Worm (Caenorhabditis elegans) whole organism, L1 larva: ENCODE measurements around the gene heh-1.

ENCODE experiments used
- C16A3.4 ChIP-seq: fragments of 150-350 bp; optimal IDR thresholded peaks from 2 replicates; lab custom pipeline; 2014; ENCODE audit warnings: missing biosample characterization, missing genetic modification characterization
- C34B4.2 ChIP-seq: sonication (generic microtip); optimal IDR thresholded peaks from 2 replicates; lab custom pipeline; 2017; ENCODE audit warnings: mild to moderate bottlenecking, missing genetic modification characterization, missing compliant biosample characterization
- Y116A8C.19 ChIP-seq: sonication (generic microtip); optimal IDR thresholded peaks from 2 replicates; lab custom pipeline; 2016; ENCODE audit warnings: missing compliant biosample characterization, missing genetic modification characterization, borderline replicate concordance
- aha-1 ChIP-seq: fragments of 150-350 bp; optimal IDR thresholded peaks from 2 replicates; lab custom pipeline; 2014; ENCODE audit warnings: missing biosample characterization, missing genetic modification characterization
- alr-1 ChIP-seq: fragments of 200-800 bp; sonication (Bioruptor generic); optimal IDR thresholded peaks from 2 replicates; lab custom pipeline; 2018; ENCODE audit warnings: borderline replicate concordance, mild to moderate bottlenecking, missing genetic modification characterization, missing compliant biosample characterization
- ama-1 ChIP-seq: fragments of 150-350 bp; optimal IDR thresholded peaks from 2 replicates; lab custom pipeline; 2014
- ceh-8 ChIP-seq: fragments of 200-800 bp; sonication (Bioruptor generic); optimal IDR thresholded peaks from 2 replicates; lab custom pipeline; 2018; ENCODE audit warnings: mild to moderate bottlenecking, missing genetic modification characterization, moderate library complexity, missing compliant biosample characterization
- ceh-88 ChIP-seq: fragments of 200-800 bp; sonication (Bioruptor generic); IDR thresholded peaks from 2 replicates; pipeline ENCODE4 v1.3.6; 2022; ENCODE audit warnings: missing genetic modification characterization, missing compliant biosample characterization
- dpl-1 ChIP-seq, 3 experiments: fragments of 150-350 bp in 2 of 3; sonication (generic microtip) in 1 of 3; optimal IDR thresholded peaks; 2 replicates each; lab custom pipeline; 2014 to 2017; ENCODE audit warnings: missing biosample characterization in 3 of 3, missing genetic modification characterization in 3 of 3, missing genetic modification reagents in 3 of 3
- dsc-1 ChIP-seq: sonication (generic microtip); optimal IDR thresholded peaks from 2 replicates; lab custom pipeline; 2016; ENCODE audit warnings: mild to moderate bottlenecking, missing genetic modification characterization, missing compliant biosample characterization
- efl-1 ChIP-seq, 4 experiments: fragments of 150-350 bp; optimal IDR thresholded peaks in 3 of 4; peaks in 1 of 4; 1 replicate in 1 of 4; 2 replicates in 3 of 4; lab custom pipeline; 2014; ENCODE audit warnings: missing biosample characterization in 2 of 4, missing genetic modification characterization in 2 of 4, missing genetic modification reagents in 2 of 4
- elt-2 ChIP-seq: sonication (generic microtip); optimal IDR thresholded peaks from 2 replicates; lab custom pipeline; 2016; ENCODE audit warnings: missing genetic modification characterization, mild to moderate bottlenecking, inconsistent platforms, missing compliant biosample characterization, missing genetic modification reagents
- elt-3 ChIP-seq, 6 experiments: fragments of 150-350 bp in 1 of 6; sonication (generic microtip); optimal IDR thresholded peaks; 2 replicates each; lab custom pipeline; 2017 to 2018; ENCODE audit warnings: missing biosample characterization in 6 of 6, missing genetic modification characterization in 6 of 6, inconsistent platforms in 1 of 6
- fkh-8 ChIP-seq: sonication (generic microtip); optimal IDR thresholded peaks from 2 replicates; lab custom pipeline; 2016; ENCODE audit warnings: mild to moderate bottlenecking, missing genetic modification characterization, missing compliant biosample characterization
- fos-1 ChIP-seq: fragments of 150-350 bp; optimal IDR thresholded peaks from 2 replicates; lab custom pipeline; 2014; ENCODE audit warnings: missing biosample characterization, missing genetic modification characterization
- hlh-17 ChIP-seq: fragments of 200-800 bp; sonication (Bioruptor generic); optimal IDR thresholded peaks from 2 replicates; lab custom pipeline; 2018; ENCODE audit warnings: missing genetic modification characterization, mild to moderate bottlenecking, missing compliant biosample characterization, moderate library complexity, borderline replicate concordance
- jun-1 ChIP-seq: fragments of 150-350 bp; optimal IDR thresholded peaks from 2 replicates; lab custom pipeline; 2014; ENCODE audit warnings: missing biosample characterization, missing genetic modification reagents, missing genetic modification characterization
- lin-14 ChIP-seq: fragments of 200-800 bp; sonication (Bioruptor generic); optimal IDR thresholded peaks from 2 replicates; lab custom pipeline; 2018; ENCODE audit warnings: mild to moderate bottlenecking, missing genetic modification characterization, moderate library complexity, missing compliant biosample characterization
- lin-35 ChIP-seq, 2 experiments: fragments of 150-350 bp; optimal IDR thresholded peaks; 2 replicates each; lab custom pipeline; 2014; ENCODE audit warnings: missing biosample characterization in 2 of 2, missing genetic modification characterization in 2 of 2, missing genetic modification reagents in 2 of 2
- lin-39 ChIP-seq: fragments of 150-350 bp; optimal IDR thresholded peaks from 2 replicates; lab custom pipeline; 2014; ENCODE audit warnings: missing biosample characterization, missing genetic modification reagents, missing genetic modification characterization
- lsy-2 ChIP-seq, 2 experiments: fragments of 150-350 bp; optimal IDR thresholded peaks; 2 replicates each; lab custom pipeline; 2014; ENCODE audit warnings: missing biosample characterization in 2 of 2, missing genetic modification characterization in 2 of 2
- mdl-1 ChIP-seq, 2 experiments: fragments of 150-350 bp; optimal IDR thresholded peaks; 2 replicates each; lab custom pipeline; 2014 to 2017; ENCODE audit warnings: missing biosample characterization in 2 of 2, missing genetic modification characterization in 2 of 2, inconsistent platforms in 1 of 2
- mef-2 ChIP-seq: fragments of 150-350 bp; optimal IDR thresholded peaks from 2 replicates; lab custom pipeline; 2014; ENCODE audit warnings: missing biosample characterization, missing genetic modification characterization
- nhr-19 ChIP-seq: fragments of 200-800 bp; sonication (Bioruptor generic); conservative IDR thresholded peaks from 2 replicates; pipeline ENCODE4 v1.3.6; 2022; ENCODE audit warnings: missing genetic modification characterization, missing compliant biosample characterization
- nhr-20 ChIP-seq: sonication (generic microtip); optimal IDR thresholded peaks from 2 replicates; lab custom pipeline; 2016; ENCODE audit warnings: mild to moderate bottlenecking, missing genetic modification characterization, missing compliant biosample characterization
- nhr-237 ChIP-seq: fragments of 150-350 bp; optimal IDR thresholded peaks from 2 replicates; lab custom pipeline; 2014; ENCODE audit warnings: missing biosample characterization, missing genetic modification characterization
- nhr-28 ChIP-seq: fragments of 150-350 bp; optimal IDR thresholded peaks from 2 replicates; lab custom pipeline; 2014; ENCODE audit warnings: missing biosample characterization, missing genetic modification characterization
- nhr-71 ChIP-seq: sonication (generic microtip); optimal IDR thresholded peaks from 2 replicates; lab custom pipeline; 2016; ENCODE audit warnings: mild to moderate bottlenecking, missing genetic modification characterization, moderate library complexity, missing compliant biosample characterization
- nhr-85 ChIP-seq: sonication (generic microtip); peaks from one replicate; lab custom pipeline; 2016; ENCODE audit warnings: missing genetic modification characterization, inconsistent platforms, missing compliant biosample characterization
- pag-3 ChIP-seq: sonication (generic microtip); optimal IDR thresholded peaks from 2 replicates; lab custom pipeline; 2017; ENCODE audit warnings: missing genetic modification characterization, mild to moderate bottlenecking, missing compliant biosample characterization, antibody characterized with exemption, borderline replicate concordance; ENCODE audit not compliant: insufficient read depth
- rnt-1 ChIP-seq: sonication (generic microtip); optimal IDR thresholded peaks from 2 replicates; lab custom pipeline; 2016; ENCODE audit warnings: mild to moderate bottlenecking, missing genetic modification characterization, moderate library complexity, missing compliant biosample characterization
- skn-1 ChIP-seq: fragments of 150-350 bp; optimal IDR thresholded peaks from 2 replicates; lab custom pipeline; 2014; ENCODE audit warnings: missing biosample characterization, missing genetic modification characterization
- snu-23 ChIP-seq: sonication (generic microtip); optimal IDR thresholded peaks from 2 replicates; lab custom pipeline; 2016; ENCODE audit warnings: missing genetic modification characterization, missing compliant biosample characterization
- sptf-1 ChIP-seq: fragments of 150-350 bp; optimal IDR thresholded peaks from 2 replicates; lab custom pipeline; 2014; ENCODE audit warnings: missing biosample characterization, missing genetic modification characterization
- sup-37 ChIP-seq: fragments of 200-800 bp; sonication (Bioruptor generic); optimal IDR thresholded peaks from 2 replicates; lab custom pipeline; 2018; ENCODE audit warnings: mild to moderate bottlenecking, missing genetic modification characterization, missing compliant biosample characterization
- swsn-7 ChIP-seq: sonication (generic microtip); optimal IDR thresholded peaks from 2 replicates; lab custom pipeline; 2016; ENCODE audit warnings: missing genetic modification characterization, missing compliant biosample characterization
- tbx-2 ChIP-seq: sonication (generic microtip); optimal IDR thresholded peaks from 2 replicates; lab custom pipeline; 2016; ENCODE audit warnings: missing genetic modification characterization, missing compliant biosample characterization
- unc-62 ChIP-seq: fragments of 150-350 bp; optimal IDR thresholded peaks from 2 replicates; lab custom pipeline; 2014; ENCODE audit warnings: missing biosample characterization, missing genetic modification reagents, missing genetic modification characterization
- unc-98 ChIP-seq: fragments of 200-800 bp; sonication (Bioruptor generic); IDR thresholded peaks from 2 replicates; pipeline ENCODE4 v1.3.6; 2022; ENCODE audit warnings: missing genetic modification characterization, missing compliant biosample characterization
- zip-4 ChIP-seq: fragments of 200-800 bp; sonication (Bioruptor generic); optimal IDR thresholded peaks from 2 replicates; lab custom pipeline; 2018; ENCODE audit warnings: mild to moderate bottlenecking, missing genetic modification characterization, moderate library complexity, missing compliant biosample characterization

Gene heh-1

DNA sequence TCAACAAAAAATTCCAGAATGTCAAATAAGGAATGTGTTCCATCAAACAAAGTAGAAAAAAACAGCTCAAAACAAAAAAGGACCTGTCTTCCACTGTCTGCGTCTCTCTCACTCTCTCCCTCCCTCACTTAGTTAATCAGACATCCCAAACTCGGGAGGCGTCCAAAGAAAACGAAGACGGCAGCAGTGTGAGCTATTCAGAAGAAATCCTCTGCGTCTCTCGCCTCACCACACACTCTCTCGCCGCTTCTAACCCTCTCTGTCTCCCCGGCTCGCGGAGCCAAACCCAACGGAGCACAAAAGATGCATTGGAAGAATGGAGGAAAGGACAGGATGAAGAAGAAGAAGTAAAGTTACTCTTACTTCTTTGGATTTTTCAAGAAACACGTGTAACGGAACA, 21.0 kb upstream of the heh-1 start (continued):
- no peak for TF ChIP-seq zip-4 (GFP tag; lab: Kevin White, UChicago)
- no peak for TF ChIP-seq nhr-19 (GFP tag; lab: Robert Waterston, UW)
- no peak for TF ChIP-seq C34B4.2 (tag; lab: Kevin White, UChicago)
- peak; percentile 37 to 44 for TF ChIP-seq efl-1 (optimal IDR thresholded peaks at IDR 0.05; lab: Kevin White, UChicago)
- no peak for TF ChIP-seq efl-1 (GFP tag; optimal IDR thresholded peaks at IDR 0.05 in 1 of 2; lab: Kevin White, UChicago)
- no peak for TF ChIP-seq mdl-1 (tag; optimal IDR thresholded peaks at IDR 0.05; lab: Kevin White, UChicago)
- peak; percentile 50 for TF ChIP-seq swsn-7 (tag; lab: Kevin White, UChicago)
- peak in 1 of 3 experiments; percentile 15 for TF ChIP-seq dpl-1 (GFP tag; optimal IDR thresholded peaks at IDR 0.05; lab: Kevin White, UChicago)
- TF ChIP-seq lsy-2 (tag; optimal IDR thresholded peaks at IDR 0.05; lab: Kevin White, UChicago), result peak; percentile 29 to 51
- TF ChIP-seq hlh-17 (GFP tag; lab: Kevin White, UChicago), result no peak
- no peak for TF ChIP-seq nhr-20 (tag; lab: Kevin White, UChicago)
- no peak for TF ChIP-seq nhr-237 (tag; lab: Kevin White, UChicago)
- no peak for TF ChIP-seq lin-35 (GFP tag; optimal IDR thresholded peaks at IDR 0.05; lab: Kevin White, UChicago)
- peak; percentile 1 for TF ChIP-seq dsc-1
- TF ChIP-seq snu-23 (GFP tag; lab: Kevin White, UChicago), result peak; percentile 33
- peak; percentile 68 for TF ChIP-seq fkh-8 (tag; lab: Kevin White, UChicago)
- no peak for TF ChIP-seq sup-37 (GFP tag; lab: Kevin White, UChicago)
- no peak for TF ChIP-seq unc-98 (GFP tag; lab: Robert Waterston, UW)
- no peak for TF ChIP-seq mef-2 (tag; lab: Kevin White, UChicago)
- no peak for TF ChIP-seq Y116A8C.19 (tag; lab: Kevin White, UChicago)
- TF ChIP-seq alr-1 (tag; lab: Kevin White, UChicago), result no peak
- no peak for TF ChIP-seq sptf-1
- TF ChIP-seq nhr-85 (tag; lab: Kevin White, UChicago), result no peak
- no peak for TF ChIP-seq ceh-88 (GFP tag; lab: Robert Waterston, UW)

DNA sequence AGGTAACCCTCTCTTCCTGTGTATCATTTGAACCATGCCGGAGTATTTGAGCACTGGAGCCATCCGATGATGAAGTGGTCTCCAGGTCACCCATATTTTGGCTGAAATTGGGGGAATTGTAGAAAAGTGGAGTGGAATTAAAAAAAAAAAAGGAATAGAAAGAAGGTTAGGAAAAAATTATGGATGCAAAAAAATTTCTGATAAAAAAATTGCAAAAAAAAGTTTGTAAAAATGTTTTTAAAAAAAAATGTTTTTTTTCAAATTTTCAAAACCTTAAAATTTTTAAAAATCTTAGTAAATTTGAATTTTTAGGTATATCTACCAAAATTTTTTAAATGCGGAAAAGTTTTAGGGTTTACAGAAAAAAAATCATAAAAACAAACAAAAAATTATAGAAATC, 19.7 kb upstream of the heh-1 start, which contains the start of gene frm-8:
Gene frm-8, minus strand, starts transcription at position 101 of the 400 bp plus-strand sequence.
- TF ChIP-seq elt-2 (tag; lab: Kevin White, UChicago) (no peak), aha-1 (tag; lab: Kevin White, UChicago) (no peak)

DNA sequence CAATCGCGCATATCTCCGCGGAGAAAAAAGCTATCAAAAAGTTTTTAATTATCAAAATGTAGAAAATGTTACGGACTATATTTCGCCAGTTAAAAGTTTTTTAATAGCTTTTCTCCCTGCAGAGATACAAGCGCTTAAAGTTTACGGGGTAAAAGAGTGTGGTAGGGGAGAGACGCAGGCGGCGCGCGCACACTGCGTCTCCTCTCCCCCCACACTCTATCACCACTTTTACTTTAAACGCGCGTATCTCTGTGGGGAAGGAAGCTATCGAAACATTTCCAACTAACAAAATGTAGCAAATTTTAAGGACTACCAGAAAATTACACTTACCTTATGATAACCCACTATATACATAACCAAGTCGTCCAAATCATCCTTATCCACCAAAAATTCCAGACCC, 4.3 kb upstream of the heh-1 start:
- TF ChIP-seq nhr-237 (tag; lab: Kevin White, UChicago), result no peak
- TF ChIP-seq unc-62, result no peak
- TF ChIP-seq efl-1 (optimal IDR thresholded peaks at IDR 0.05; lab: Kevin White, UChicago), result no peak
- peak in 1 of 2 experiments; percentile 57 for TF ChIP-seq efl-1 (GFP tag; optimal IDR thresholded peaks at IDR 0.05 in 1 of 2; lab: Kevin White, UChicago)
- TF ChIP-seq C16A3.4 (tag; lab: Kevin White, UChicago), result no peak
- TF ChIP-seq, all 84 proteins: peak for 1

DNA sequence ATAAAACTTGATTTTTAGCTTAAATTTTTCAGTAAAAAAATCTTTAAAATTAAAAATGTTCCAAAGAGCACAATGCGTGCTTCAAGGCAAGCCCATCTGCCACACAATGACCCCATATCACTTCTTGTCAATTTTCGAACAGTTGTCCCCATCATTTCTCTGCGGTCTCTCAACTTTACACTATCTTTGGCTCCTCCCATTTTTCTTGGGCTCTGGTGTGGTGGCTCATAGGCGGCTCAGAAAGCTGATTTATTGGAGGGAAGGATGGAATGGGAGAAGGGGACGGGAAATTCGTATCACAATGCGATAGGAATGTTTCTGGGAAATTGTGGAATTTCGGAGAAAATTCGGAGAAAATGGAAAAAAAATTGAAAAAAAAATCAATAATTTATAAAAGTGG, 1.2 kb upstream of the heh-1 start:
- TF ChIP-seq lsy-2 (tag; optimal IDR thresholded peaks at IDR 0.05; lab: Kevin White, UChicago), result peak in 1 of 2 experiments; percentile 10
- no peak for TF ChIP-seq jun-1 (tag; lab: Kevin White, UChicago)
- no peak for TF ChIP-seq ceh-8 (GFP tag; lab: Kevin White, UChicago)
- TF ChIP-seq nhr-85 (tag; lab: Kevin White, UChicago), result no peak
- TF ChIP-seq skn-1 (tag; lab: Kevin White, UChicago), result no peak
- peak; percentile 36 for TF ChIP-seq snu-23 (GFP tag; lab: Kevin White, UChicago)
- TF ChIP-seq elt-3 (tag; optimal IDR thresholded peaks at IDR 0.05; lab: Kevin White, UChicago), result no peak
- TF ChIP-seq zip-4 (GFP tag; lab: Kevin White, UChicago), result no peak
- TF ChIP-seq pag-3 (tag; lab: Kevin White, UChicago), result peak; percentile 16
- TF ChIP-seq ama-1 (lab: Kevin White, UChicago), result no peak
- TF ChIP-seq lin-39 (tag; lab: Kevin White, UChicago), result peak; percentile 21
- TF ChIP-seq nhr-71 (tag; lab: Kevin White, UChicago), result peak; percentile 41
- peak; percentile 14 for TF ChIP-seq nhr-19 (GFP tag; lab: Robert Waterston, UW)
- no peak for TF ChIP-seq fos-1
- TF ChIP-seq unc-98 (GFP tag; lab: Robert Waterston, UW), result 0 out of 2 replicates have a peak, but pooled peaks have one; percentile 28
- peak; percentile 77 for TF ChIP-seq rnt-1 (tag; lab: Kevin White, UChicago)
- peak; percentile 77 for TF ChIP-seq lin-14
- no peak for TF ChIP-seq nhr-28 (tag; lab: Kevin White, UChicago)
- no peak for TF ChIP-seq efl-1 (optimal IDR thresholded peaks at IDR 0.05; lab: Kevin White, UChicago)
- TF ChIP-seq efl-1 (GFP tag; optimal IDR thresholded peaks at IDR 0.05 in 1 of 2; lab: Kevin White, UChicago), result no peak
- no peak for TF ChIP-seq tbx-2 (tag; lab: Kevin White, UChicago)
- TF ChIP-seq, all 84 proteins: peak for 9
